Worm (Caenorhabditis elegans): ENCODE results near the gene elks-1.
A peak's percentile ranks its signal among the peaks of the same experiment; 100 is the strongest.

elks-1 gene

DNA sequence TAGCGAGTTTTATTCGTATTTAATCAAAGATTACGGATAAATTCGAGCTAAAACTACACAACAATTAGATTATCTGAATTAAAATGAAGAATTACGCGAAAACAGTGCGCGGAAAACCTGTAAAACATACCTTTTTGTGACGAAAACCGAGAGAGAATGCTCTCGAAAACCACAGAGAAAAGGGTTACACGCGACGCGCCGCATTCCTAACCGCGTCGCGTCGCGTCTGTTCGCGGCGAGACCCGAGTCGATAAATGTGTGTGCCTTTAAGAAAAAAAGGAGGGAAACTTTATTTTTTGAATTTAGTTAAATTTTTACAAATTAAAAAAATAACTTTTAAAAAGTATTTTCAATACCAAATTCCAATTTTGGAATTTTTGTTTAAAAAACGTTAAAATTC lies 11.2 kb downstream of the elks-1 start, which contains the start of gene hrpa-1 (continued):
- TF ChIP-seq hlh-17 (GFP tag; optimal IDR thresholded peaks at IDR 0.05; ENCODE audit: borderline replicate concordance) (no peak), fkh-4 (tag; optimal IDR thresholded peaks at IDR 0.05; ENCODE audit: borderline replicate concordance) (peak; percentile 36), ets-5 (GFP tag; IDR thresholded peaks at IDR 0.05) (no peak), nhr-71 (tag; optimal IDR thresholded peaks at IDR 0.05) (peak; percentile 93), nhr-90 (tag; optimal IDR thresholded peaks at IDR 0.05; ENCODE audit: poor library complexity) (peak; percentile 80), unc-30 (tag; optimal IDR thresholded peaks at IDR 0.05) (no peak), mep-1 (tag; optimal IDR thresholded peaks at IDR 0.05) (peak; percentile 94), ceh-82 (tag; optimal IDR thresholded peaks at IDR 0.05) (peak; percentile 86 to 95 (median 87)), snu-23 (GFP tag; optimal IDR thresholded peaks at IDR 0.05) (peak; percentile 89), lsy-2 (tag; optimal IDR thresholded peaks at IDR 0.05) (peak; percentile 94 to 97), ama-1 (optimal IDR thresholded peaks at IDR 0.05) (no peak), nhr-85 (tag) (peak; percentile 87), zag-1 (tag; optimal IDR thresholded peaks at IDR 0.05) (peak; percentile 31), isw-1 (GFP tag; IDR thresholded peaks at IDR 0.05) (peak; percentile 89), ceh-88 (GFP tag; IDR thresholded peaks at IDR 0.05) (peak; percentile 54; the same call in 1 of the 2 replicates), efl-1 (optimal IDR thresholded peaks at IDR 0.05) (peak; percentile 97 to 99), efl-1 (GFP tag; optimal IDR thresholded peaks at IDR 0.05 in 1 of 2) (peak; percentile 96 to 99), lin-35 (GFP tag; optimal IDR thresholded peaks at IDR 0.05) (peak; percentile 96 to 97), C04F5.9 (tag; optimal IDR thresholded peaks at IDR 0.05) (peak; percentile 52), tlp-1 (tag; optimal IDR thresholded peaks at IDR 0.05) (no peak), lin-14 (GFP tag; optimal IDR thresholded peaks at IDR 0.05) (peak; percentile 87), jun-1 (tag; optimal IDR thresholded peaks at IDR 0.05) (peak; percentile 75), hpl-2 (GFP tag; optimal IDR thresholded peaks at IDR 0.05) (no peak), xbp-1 (tag; optimal IDR thresholded peaks at IDR 0.05) (peak; percentile 88), aly-2 (tag; optimal IDR thresholded peaks at IDR 0.05) (no peak), mdl-1 (tag; optimal IDR thresholded peaks at IDR 0.05) (peak in 1 of 2 experiments; percentile 75), nhr-47 (tag; optimal IDR thresholded peaks at IDR 0.05) (peak; percentile 92), lin-13 (GFP tag; optimal IDR thresholded peaks at IDR 0.05) (peak; percentile 85), elt-3 (tag; optimal IDR thresholded peaks at IDR 0.05) (peak in 2 of 6 experiments; percentile 64 to 77), skn-1 (tag; optimal IDR thresholded peaks at IDR 0.05) (peak; percentile 94), nhr-84 (tag; optimal IDR thresholded peaks at IDR 0.05) (no peak), ces-1 (GFP tag; optimal IDR thresholded peaks at IDR 0.05) (no peak)

DNA sequence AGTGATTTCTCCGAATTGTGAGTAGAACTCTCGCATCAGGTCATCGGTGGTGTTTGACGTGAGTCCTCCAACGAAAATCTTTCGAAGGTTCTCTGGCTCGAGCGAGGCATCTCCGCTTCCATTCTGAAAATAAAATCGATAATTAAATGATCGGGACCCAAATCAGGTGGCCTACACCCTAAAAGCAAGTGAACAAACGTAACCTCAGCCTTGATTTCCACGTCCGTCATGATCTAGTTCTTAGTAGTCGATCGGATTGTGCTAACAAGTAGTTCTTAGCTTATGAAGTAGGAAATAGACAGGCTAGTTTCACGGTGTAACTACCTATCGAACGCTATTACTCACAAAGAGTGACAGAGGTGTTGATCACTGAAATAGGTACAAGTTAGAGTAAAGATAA lies 11.7 kb downstream of the elks-1 start:
- no peak for TF ChIP-seq efl-1 (optimal IDR thresholded peaks at IDR 0.05)
- TF ChIP-seq efl-1 (GFP tag; optimal IDR thresholded peaks at IDR 0.05 in 1 of 2), result peak in 1 of 2 experiments; percentile 81
- TF ChIP-seq mep-1 (tag; optimal IDR thresholded peaks at IDR 0.05), result no peak

DNA sequence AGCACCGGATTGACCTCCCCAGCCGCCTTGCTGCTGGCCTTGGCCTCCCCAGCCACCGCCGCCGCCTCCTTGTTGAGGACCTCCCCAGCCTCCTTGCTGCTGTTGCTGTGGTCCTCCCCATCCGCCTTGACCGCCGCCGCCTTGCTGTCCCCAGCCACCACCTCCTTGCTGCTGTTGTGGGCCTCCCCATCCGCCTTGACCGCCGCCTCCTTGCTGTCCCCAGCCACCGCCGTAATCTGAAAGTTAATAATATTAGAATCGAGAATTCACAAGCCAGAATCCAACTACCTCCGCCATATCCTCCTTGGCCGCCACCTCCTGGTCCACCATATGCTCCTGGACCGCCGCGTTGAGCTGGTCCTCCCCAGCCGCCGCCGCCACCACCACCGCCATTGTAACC lies 12.6 kb downstream of the elks-1 start:
- TF ChIP-seq snpc-4 (tag; optimal IDR thresholded peaks at IDR 0.05) (no peak), ceh-8 (GFP tag; optimal IDR thresholded peaks at IDR 0.05) (peak; percentile 89), tbx-2 (tag; optimal IDR thresholded peaks at IDR 0.05) (no peak)

DNA sequence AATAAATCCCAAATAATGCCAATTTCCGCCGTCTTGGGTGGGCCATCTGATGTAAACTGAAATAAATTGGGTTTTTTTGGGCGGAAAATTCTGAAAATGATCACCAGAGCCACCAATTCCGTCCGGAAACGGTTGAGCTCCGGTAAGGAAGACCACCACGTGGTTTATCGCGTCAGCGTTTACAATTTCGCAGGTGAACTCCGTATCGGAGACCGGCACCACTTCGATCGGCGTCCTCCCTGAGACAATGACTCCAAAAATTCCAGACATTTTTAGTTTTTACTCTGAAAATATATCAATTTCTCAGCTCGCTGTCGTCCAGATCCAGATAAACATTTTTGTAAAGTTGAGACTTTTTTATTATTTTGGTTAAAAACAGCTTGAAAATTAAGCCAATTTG lies 13.2 kb downstream of the elks-1 start, which contains the start of gene F42A6.6:
Gene F42A6.6, minus strand, starts transcription at position 289 of the 400 bp plus-strand sequence.
- no peak for TF ChIP-seq zip-4 (GFP tag; optimal IDR thresholded peaks at IDR 0.05)
- TF ChIP-seq vab-15 (tag; optimal IDR thresholded peaks at IDR 0.05), result no peak
- TF ChIP-seq swsn-7 (tag; optimal IDR thresholded peaks at IDR 0.05), result peak; percentile 6
- no peak for TF ChIP-seq dsc-1 (tag; optimal IDR thresholded peaks at IDR 0.05)
- no peak for TF ChIP-seq hlh-4 (tag; optimal IDR thresholded peaks at IDR 0.05)
- peak; percentile 8 for TF ChIP-seq ztf-4 (tag; optimal IDR thresholded peaks at IDR 0.05)
- TF ChIP-seq grh-1 (GFP tag; IDR thresholded peaks at IDR 0.05), result no peak
- TF ChIP-seq Y116A8C.19 (tag; optimal IDR thresholded peaks at IDR 0.05; ENCODE audit: borderline replicate concordance), result no peak
- no peak for TF ChIP-seq nhr-237 (tag; optimal IDR thresholded peaks at IDR 0.05)
- TF ChIP-seq fos-1 (tag; optimal IDR thresholded peaks at IDR 0.05), result no peak
- no peak for TF ChIP-seq fkh-10 (GFP tag; optimal IDR thresholded peaks at IDR 0.05)
- TF ChIP-seq ceh-8 (GFP tag; optimal IDR thresholded peaks at IDR 0.05), result no peak
- no peak for TF ChIP-seq rnt-1 (tag; optimal IDR thresholded peaks at IDR 0.05)
- peak; percentile 18 for TF ChIP-seq snu-23 (GFP tag; optimal IDR thresholded peaks at IDR 0.05)
- no peak for TF ChIP-seq lir-3 (tag; optimal IDR thresholded peaks at IDR 0.05; ENCODE audit: poor library complexity)
- no peak for TF ChIP-seq unc-62 (GFP tag; optimal IDR thresholded peaks at IDR 0.05)
- TF ChIP-seq egl-27 (tag; optimal IDR thresholded peaks at IDR 0.05), result no peak
- no peak for TF ChIP-seq C16A3.4 (tag; optimal IDR thresholded peaks at IDR 0.05)
